Worm (Caenorhabditis elegans) whole organism, young adult: ENCODE data around the gene B0222.1.

Source experiments
- B0261.1 ChIP-seq: sonication (generic microtip); optimal IDR thresholded peaks from 2 replicates; lab custom pipeline; 2016; ENCODE audit warnings: mild to moderate bottlenecking, missing genetic modification characterization, moderate library complexity, missing compliant biosample characterization
- F37B4.10 ChIP-seq: fragments of 200-800 bp; sonication (Bioruptor generic); IDR thresholded peaks from 2 replicates; pipeline ENCODE4 v1.3.6; 2022; ENCODE audit warnings: missing genetic modification characterization, missing compliant biosample characterization
- F39B2.1 ChIP-seq: fragments of 200-800 bp; sonication (Bioruptor generic); IDR thresholded peaks from 2 replicates; pipeline ENCODE4 v1.3.6; 2022; ENCODE audit warnings: missing genetic modification reagents, missing genetic modification characterization, missing compliant biosample characterization
- F49E8.2 ChIP-seq: sonication (generic microtip); optimal IDR thresholded peaks from 3 replicates; lab custom pipeline; 2017; ENCODE audit warnings: missing genetic modification characterization, mild to moderate bottlenecking, missing compliant biosample characterization, antibody characterized with exemption, moderate library complexity; ENCODE audit not compliant: insufficient read depth
- F55B11.4 ChIP-seq: sonication (generic microtip); optimal IDR thresholded peaks from 2 replicates; lab custom pipeline; 2016; ENCODE audit warnings: missing compliant biosample characterization, missing genetic modification characterization, borderline replicate concordance; ENCODE audit not compliant: insufficient read depth
- K11D2.4 ChIP-seq: fragments of 200-800 bp; sonication (Bioruptor generic); IDR thresholded peaks from 2 replicates; pipeline ENCODE4 v1.3.6; 2022; ENCODE audit warnings: missing genetic modification reagents, missing genetic modification characterization, missing compliant biosample characterization
- Y53F4B.3 ChIP-seq: fragments of 200-800 bp; sonication (Bioruptor generic); IDR thresholded peaks from 2 replicates; pipeline ENCODE4 v1.3.6; 2022; ENCODE audit warnings: missing genetic modification reagents, missing genetic modification characterization, missing compliant biosample characterization
- Y53G8AR.9 ChIP-seq: fragments of 200-800 bp; sonication (Bioruptor generic); conservative IDR thresholded peaks from 2 replicates; pipeline ENCODE4 v1.3.6; 2022; ENCODE audit warnings: missing genetic modification reagents, missing genetic modification characterization, missing compliant biosample characterization
- Y56A3A.18 ChIP-seq: fragments of 200-800 bp; sonication (Bioruptor generic); IDR thresholded peaks from 2 replicates; pipeline ENCODE4 v1.3.6; 2022; ENCODE audit warnings: missing genetic modification reagents, missing genetic modification characterization, missing compliant biosample characterization
- attf-5 ChIP-seq: fragments of 200-800 bp; sonication (Bioruptor generic); optimal IDR thresholded peaks from 2 replicates; lab custom pipeline; 2018; ENCODE audit warnings: mild to moderate bottlenecking, missing genetic modification characterization, missing compliant biosample characterization
- ceh-100 ChIP-seq: fragments of 200-800 bp; sonication (Bioruptor generic); IDR thresholded peaks from 2 replicates; pipeline ENCODE4 v1.3.6; 2022; ENCODE audit warnings: missing genetic modification reagents, missing genetic modification characterization, missing compliant biosample characterization
- dpl-1 ChIP-seq: fragments of 150-350 bp; optimal IDR thresholded peaks from 2 replicates; lab custom pipeline; 2014; ENCODE audit warnings: missing biosample characterization, missing genetic modification reagents, missing genetic modification characterization
- egrh-3 ChIP-seq: fragments of 200-800 bp; sonication (Bioruptor generic); IDR thresholded peaks from 2 replicates; pipeline ENCODE4 v1.3.6; 2022; ENCODE audit warnings: missing genetic modification reagents, missing genetic modification characterization, missing compliant biosample characterization
- ets-4 ChIP-seq: fragments of 200-800 bp; sonication (Bioruptor generic); optimal IDR thresholded peaks from 2 replicates; lab custom pipeline; 2018; ENCODE audit warnings: mild to moderate bottlenecking, missing genetic modification characterization, missing compliant biosample characterization
- fkh-3 ChIP-seq: sonication (generic microtip); optimal IDR thresholded peaks from 2 replicates; lab custom pipeline; 2016; ENCODE audit warnings: mild to moderate bottlenecking, missing genetic modification characterization, missing compliant biosample characterization
- hlh-26 ChIP-seq: fragments of 200-800 bp; sonication (Bioruptor generic); conservative IDR thresholded peaks from 2 replicates; pipeline ENCODE4 v1.3.6; 2022; ENCODE audit warnings: missing genetic modification reagents, missing genetic modification characterization, missing compliant biosample characterization
- let-526 ChIP-seq: fragments of 200-800 bp; sonication (Bioruptor generic); IDR thresholded peaks from 2 replicates; pipeline ENCODE4 v1.3.6; 2022; ENCODE audit warnings: missing genetic modification reagents, missing genetic modification characterization, missing compliant biosample characterization
- lir-1 ChIP-seq: fragments of 200-800 bp; sonication (Bioruptor generic); conservative IDR thresholded peaks from 2 replicates; pipeline ENCODE4 v1.3.6; 2022; ENCODE audit warnings: missing genetic modification reagents, missing genetic modification characterization, missing compliant biosample characterization
- madf-10 ChIP-seq: sonication (generic microtip); optimal IDR thresholded peaks from 2 replicates; lab custom pipeline; 2016; ENCODE audit warnings: mild to moderate bottlenecking, missing genetic modification characterization, missing compliant biosample characterization
- mcd-1 ChIP-seq: fragments of 200-800 bp; sonication (Bioruptor generic); IDR thresholded peaks from 2 replicates; pipeline ENCODE4 v1.3.6; 2022; ENCODE audit warnings: missing genetic modification reagents, missing genetic modification characterization, missing compliant biosample characterization
- nfyb-1 ChIP-seq: fragments of 200-800 bp; sonication (Bioruptor generic); IDR thresholded peaks from 2 replicates; pipeline ENCODE4 v1.3.6; 2022; ENCODE audit warnings: missing genetic modification reagents, missing genetic modification characterization, missing compliant biosample characterization
- nhr-80 ChIP-seq: sonication (generic microtip); optimal IDR thresholded peaks from 2 replicates; lab custom pipeline; 2016; ENCODE audit warnings: missing genetic modification characterization, missing compliant biosample characterization
- nhr-90 ChIP-seq: sonication (generic microtip); optimal IDR thresholded peaks from 2 replicates; lab custom pipeline; 2016; ENCODE audit warnings: missing genotype, mild to moderate bottlenecking, missing genetic modification characterization, missing compliant biosample characterization
- repo-1 ChIP-seq: sonication (generic microtip); optimal IDR thresholded peaks from 2 replicates; lab custom pipeline; 2017; ENCODE audit warnings: mild to moderate bottlenecking, missing genetic modification characterization, missing compliant biosample characterization
- rpc-1 ChIP-seq, 2 experiments: fragments of 150-350 bp in 1 of 2; sonication (generic microtip) in 1 of 2; optimal IDR thresholded peaks; 2 replicates each; lab custom pipeline; 2014 to 2018; ENCODE audit warnings: missing biosample characterization in 1 of 2, missing genetic modification characterization in 1 of 2, missing genetic modification reagents in 1 of 2, missing genotype in 1 of 2
- snpc-1.3 ChIP-seq: sonication (generic microtip); optimal IDR thresholded peaks from 2 replicates; lab custom pipeline; 2017; ENCODE audit warnings: missing genetic modification characterization, mild to moderate bottlenecking, missing compliant biosample characterization, antibody characterized with exemption, moderate library complexity, missing genotype, missing genetic modification reagents; ENCODE audit not compliant: insufficient read depth
- snpc-4 ChIP-seq, 5 experiments: fragments of 150-350 bp in 1 of 5; sonication (generic microtip) in 4 of 5; optimal IDR thresholded peaks; 2 replicates each; lab custom pipeline; 2014 to 2018; ENCODE audit warnings: missing genetic modification characterization in 5 of 5, missing biosample characterization in 3 of 5, antibody characterized with exemption in 2 of 5, mild to moderate bottlenecking in 2 of 5, missing compliant biosample characterization in 2 of 5, missing genotype in 2 of 5, moderate library complexity in 2 of 5, missing genetic modification reagents in 1 of 5
- sptf-2 ChIP-seq: fragments of 200-800 bp; sonication (Bioruptor generic); optimal IDR thresholded peaks from 2 replicates; lab custom pipeline; 2018; ENCODE audit warnings: mild to moderate bottlenecking, missing genetic modification characterization, missing compliant biosample characterization
- tlf-1 ChIP-seq: fragments of 200-800 bp; sonication (Bioruptor generic); optimal IDR thresholded peaks from 2 replicates; lab custom pipeline; 2018; ENCODE audit warnings: mild to moderate bottlenecking, missing genetic modification characterization, missing compliant biosample characterization
- unc-62 ChIP-seq: fragments of 150-350 bp; optimal IDR thresholded peaks from 2 replicates; lab custom pipeline; 2014; ENCODE audit warnings: missing biosample characterization, missing genetic modification reagents, missing genetic modification characterization
- zfh-2 ChIP-seq: fragments of 200-800 bp; sonication (Bioruptor generic); conservative IDR thresholded peaks from 2 replicates; pipeline ENCODE4 v1.3.6; 2022; ENCODE audit warnings: missing genetic modification reagents, missing genetic modification characterization, missing compliant biosample characterization
- ztf-22 ChIP-seq: fragments of 200-800 bp; sonication (Bioruptor generic); optimal IDR thresholded peaks from 2 replicates; lab custom pipeline; 2018; ENCODE audit warnings: mild to moderate bottlenecking, missing genetic modification characterization, moderate library complexity, missing compliant biosample characterization

Gene B0222.1

ce11 chrV:9165073-9165699, 31.1 kb downstream of the B0222.1 start, which contains the start of gene col-10:
col-10 (minus strand) TSS chrV:9165307.
- TF ChIP-seq F39B2.1 = no peak
- no peak for TF ChIP-seq dpl-1 (GFP tag; lab: Kevin White, UChicago)
- no peak for TF ChIP-seq let-526
- TF ChIP-seq egrh-3 = no peak
- TF ChIP-seq snpc-4 (GFP tag; optimal IDR thresholded peaks at IDR 0.05; lab: Kevin White, UChicago) = no peak
- no peak for TF ChIP-seq snpc-4 (tag; optimal IDR thresholded peaks at IDR 0.05; lab: Kevin White, UChicago)
- TF ChIP-seq snpc-1.3 (tag; lab: Kevin White, UChicago) = no peak
- no peak for TF ChIP-seq lir-1 (GFP tag; lab: Robert Waterston, UW)
- TF ChIP-seq nhr-90 (tag; lab: Kevin White, UChicago) = no peak
- no peak for TF ChIP-seq fkh-3 (tag; lab: Kevin White, UChicago)
- TF ChIP-seq F55B11.4 (tag; lab: Kevin White, UChicago) = no peak
- TF ChIP-seq Y53G8AR.9 = no peak
- no peak for TF ChIP-seq attf-5 (GFP tag; lab: Kevin White, UChicago)
- TF ChIP-seq rpc-1 (optimal IDR thresholded peaks at IDR 0.05; lab: Kevin White, UChicago) = no peak
- TF ChIP-seq rpc-1 (tag; optimal IDR thresholded peaks at IDR 0.05; lab: Kevin White, UChicago) = no peak
- no peak for TF ChIP-seq Y53F4B.3 (GFP tag; lab: Robert Waterston, UW)
- no peak for TF ChIP-seq nfyb-1 (GFP tag; lab: Robert Waterston, UW)
- TF ChIP-seq, all 124 proteins: peak for 0

- no peak for TF ChIP-seq repo-1 (tag; lab: Kevin White, UChicago)
- no peak for TF ChIP-seq unc-62 (GFP tag; lab: Kevin White, UChicago)
- TF ChIP-seq Y56A3A.18 (GFP tag; lab: Robert Waterston, UW) = no peak
- TF ChIP-seq ets-4 (GFP tag; lab: Kevin White, UChicago) = no peak
- TF ChIP-seq madf-10 (tag; lab: Kevin White, UChicago) = no peak
- no peak for TF ChIP-seq F37B4.10
- no peak for TF ChIP-seq ceh-100
- no peak for TF ChIP-seq F49E8.2 (tag; lab: Kevin White, UChicago)
- TF ChIP-seq B0261.1 (tag; lab: Kevin White, UChicago) = no peak
- TF ChIP-seq K11D2.4 (GFP tag; lab: Robert Waterston, UW) = no peak
- no peak for TF ChIP-seq Y53G8AR.9
- TF ChIP-seq mcd-1 (GFP tag; lab: Robert Waterston, UW) = no peak
- no peak for TF ChIP-seq hlh-26 (GFP tag; lab: Robert Waterston, UW)
- no peak for TF ChIP-seq sptf-2
- no peak for TF ChIP-seq ztf-22 (GFP tag; lab: Kevin White, UChicago)
- TF ChIP-seq Y53F4B.3 (GFP tag; lab: Robert Waterston, UW) = no peak
- no peak for TF ChIP-seq tlf-1 (GFP tag; lab: Kevin White, UChicago)
- no peak for TF ChIP-seq attf-5 (GFP tag; lab: Kevin White, UChicago)
Observed at ce11 chrV:9166306-9166705, 32.3 kb downstream of the B0222.1 start.

ce11 chrV:9168089-9168488, 34.0 kb downstream of the B0222.1 start, which contains the start of gene B0222.11:
B0222.11 (minus strand) TSS chrV:9168189.
- no peak for TF ChIP-seq snpc-1.3 (tag; lab: Kevin White, UChicago)
- no peak for TF ChIP-seq mcd-1 (GFP tag; lab: Robert Waterston, UW)

- TF ChIP-seq nhr-80 = peak; percentile 60
- no peak for TF ChIP-seq zfh-2 (GFP tag; lab: Robert Waterston, UW)
Observed at ce11 chrV:9172989-9173388, 38.9 kb downstream of the B0222.1 start, which contains the start of gene gad-3. gad-3 (minus strand) TSS chrV:9173005.
